Worm (Caenorhabditis elegans) whole organism, mixed stage, embryonic: ENCODE data around the gene T26C5.2.

ENCODE experiments used
- M03D4.4 ChIP-seq: sonication (generic microtip); optimal IDR thresholded peaks from 2 replicates; lab custom pipeline; 2017; ENCODE audit warnings: mild to moderate bottlenecking, missing genetic modification characterization, missing compliant biosample characterization
- ces-1 ChIP-seq: fragments of 150-350 bp; optimal IDR thresholded peaks from 2 replicates; lab custom pipeline; 2014; ENCODE audit warnings: missing biosample characterization, missing genetic modification reagents, missing genetic modification characterization
- elt-1 ChIP-seq: sonication (generic microtip); optimal IDR thresholded peaks from 2 replicates; lab custom pipeline; 2017; ENCODE audit warnings: missing genetic modification characterization, mild to moderate bottlenecking, missing compliant biosample characterization, antibody characterized with exemption, moderate library complexity, borderline replicate concordance; ENCODE audit not compliant: insufficient read depth
- flh-1 ChIP-seq: fragments of 200-800 bp; sonication (Bioruptor generic); optimal IDR thresholded peaks from 2 replicates; lab custom pipeline; 2018; ENCODE audit warnings: mild to moderate bottlenecking, missing genetic modification characterization, moderate library complexity, missing compliant biosample characterization
- nhr-237 ChIP-seq: fragments of 150-350 bp; optimal IDR thresholded peaks from 2 replicates; lab custom pipeline; 2014; ENCODE audit warnings: missing biosample characterization, missing genetic modification characterization
- nhr-28 ChIP-seq: fragments of 150-350 bp; optimal IDR thresholded peaks from 2 replicates; lab custom pipeline; 2014; ENCODE audit warnings: missing biosample characterization, missing genetic modification characterization
- nhr-76 ChIP-seq: sonication (generic microtip); optimal IDR thresholded peaks from 2 replicates; lab custom pipeline; 2017; ENCODE audit warnings: missing biosample characterization, missing genetic modification characterization
- tbx-8 ChIP-seq: fragments of 200-800 bp; sonication (Bioruptor generic); optimal IDR thresholded peaks from 2 replicates; lab custom pipeline; 2018; ENCODE audit warnings: mild to moderate bottlenecking, missing genetic modification characterization, moderate library complexity, missing compliant biosample characterization

ce11 chrII:9251529-9251928, 18.5 kb downstream of the T26C5.2 start:
- TF ChIP-seq nhr-237 (no peak), tbx-8 (GFP tag; lab: Kevin White, UChicago) (no peak), elt-1 (tag; lab: Kevin White, UChicago) (no peak), ces-1 (GFP tag; lab: Kevin White, UChicago) (no peak), flh-1 (GFP tag; lab: Kevin White, UChicago) (no peak), nhr-28 (no peak), nhr-76 (tag; lab: Kevin White, UChicago) (no peak), M03D4.4 (no peak)
